Worm (Caenorhabditis elegans) whole organism, late embryonic: ENCODE data around the gene idpb-5.

ENCODE experiments used
- F13H6.1 ChIP-seq: sonication (generic microtip); optimal IDR thresholded peaks from 2 replicates; lab custom pipeline; 2016; ENCODE audit warnings: missing genetic modification characterization, missing compliant biosample characterization
- Y22D7AL.16 ChIP-seq: sonication (generic microtip); optimal IDR thresholded peaks from 2 replicates; lab custom pipeline; 2016; ENCODE audit warnings: missing genetic modification characterization, missing compliant biosample characterization
- ahr-1 ChIP-seq: sonication (generic microtip); optimal IDR thresholded peaks from 2 replicates; lab custom pipeline; 2016; ENCODE audit warnings: missing genetic modification characterization, missing compliant biosample characterization
- ceh-18 ChIP-seq: sonication (generic microtip); optimal IDR thresholded peaks from 2 replicates; lab custom pipeline; 2016; ENCODE audit warnings: missing genetic modification characterization, missing compliant biosample characterization
- ceh-19 ChIP-seq: fragments of 200-800 bp; sonication (Bioruptor generic); optimal IDR thresholded peaks from 2 replicates; lab custom pipeline; 2018; ENCODE audit warnings: mild to moderate bottlenecking, missing genetic modification characterization, missing compliant biosample characterization
- ceh-22 ChIP-seq: sonication (generic microtip); optimal IDR thresholded peaks from 2 replicates; lab custom pipeline; 2017; ENCODE audit warnings: missing biosample characterization, missing genetic modification characterization
- ceh-24 ChIP-seq: sonication (generic microtip); optimal IDR thresholded peaks from 2 replicates; lab custom pipeline; 2016; ENCODE audit warnings: mild to moderate bottlenecking, missing genetic modification characterization, missing compliant biosample characterization
- ceh-30 ChIP-seq: fragments of 150-350 bp; optimal IDR thresholded peaks from 2 replicates; lab custom pipeline; 2014; ENCODE audit warnings: missing biosample characterization, missing genetic modification characterization
- ceh-31 ChIP-seq: sonication (generic microtip); optimal IDR thresholded peaks from 2 replicates; lab custom pipeline; 2016; ENCODE audit warnings: missing genetic modification characterization, missing compliant biosample characterization
- ceh-45 ChIP-seq: fragments of 200-800 bp; sonication (Bioruptor generic); IDR thresholded peaks from 2 replicates; pipeline ENCODE4 v1.3.6; 2022; ENCODE audit warnings: missing genetic modification reagents, missing genetic modification characterization, missing compliant biosample characterization
- ceh-6 ChIP-seq: fragments of 200-800 bp; sonication (Bioruptor generic); optimal IDR thresholded peaks from 2 replicates; lab custom pipeline; 2018; ENCODE audit warnings: mild to moderate bottlenecking, missing genetic modification characterization, missing compliant biosample characterization
- dve-1 ChIP-seq: sonication (generic microtip); optimal IDR thresholded peaks from 2 replicates; lab custom pipeline; 2017; ENCODE audit warnings: antibody characterized with exemption, mild to moderate bottlenecking, missing genetic modification characterization, missing compliant biosample characterization
- elt-2 ChIP-seq: sonication (generic microtip); optimal IDR thresholded peaks from 2 replicates; lab custom pipeline; 2016; ENCODE audit warnings: missing genetic modification reagents, missing genetic modification characterization, missing compliant biosample characterization
- ets-4 ChIP-seq: sonication (generic microtip); optimal IDR thresholded peaks from 2 replicates; lab custom pipeline; 2016; ENCODE audit warnings: missing genetic modification characterization, missing compliant biosample characterization
- eyg-1 ChIP-seq: sonication (generic microtip); optimal IDR thresholded peaks from 2 replicates; lab custom pipeline; 2016; ENCODE audit warnings: missing genotype, missing genetic modification characterization, missing compliant biosample characterization
- fkh-10 ChIP-seq: fragments of 150-350 bp; optimal IDR thresholded peaks from 2 replicates; lab custom pipeline; 2014; ENCODE audit warnings: missing biosample characterization, missing genetic modification reagents, missing genetic modification characterization
- gmeb-2 ChIP-seq: sonication (generic microtip); optimal IDR thresholded peaks from 2 replicates; lab custom pipeline; 2016; ENCODE audit warnings: missing genetic modification characterization, inconsistent platforms, missing compliant biosample characterization
- hlh-15 ChIP-seq: sonication (generic microtip); optimal IDR thresholded peaks from 2 replicates; lab custom pipeline; 2016; ENCODE audit warnings: missing genetic modification characterization, missing compliant biosample characterization
- hlh-6 ChIP-seq: sonication (generic microtip); optimal IDR thresholded peaks from 2 replicates; lab custom pipeline; 2016; ENCODE audit warnings: missing genotype, missing genetic modification characterization, missing compliant biosample characterization
- madf-2 ChIP-seq: sonication (generic microtip); optimal IDR thresholded peaks from 2 replicates; lab custom pipeline; 2017; ENCODE audit warnings: missing genetic modification characterization, missing compliant biosample characterization
- mec-3 ChIP-seq: sonication (generic microtip); optimal IDR thresholded peaks from 2 replicates; lab custom pipeline; 2016; ENCODE audit warnings: borderline replicate concordance, missing genetic modification characterization, missing compliant biosample characterization
- npax-4 ChIP-seq: sonication (generic microtip); optimal IDR thresholded peaks from 2 replicates; lab custom pipeline; 2016; ENCODE audit warnings: missing genetic modification characterization, missing compliant biosample characterization
- pax-1 ChIP-seq: fragments of 150-350 bp; optimal IDR thresholded peaks from 2 replicates; lab custom pipeline; 2014; ENCODE audit warnings: missing biosample characterization, missing genetic modification characterization
- ref-2 ChIP-seq: sonication (generic microtip); optimal IDR thresholded peaks from 2 replicates; lab custom pipeline; 2016; ENCODE audit warnings: missing genetic modification characterization, missing compliant biosample characterization
- rnt-1 ChIP-seq: sonication (generic microtip); optimal IDR thresholded peaks from 2 replicates; lab custom pipeline; 2016; ENCODE audit warnings: missing genetic modification characterization, missing compliant biosample characterization
- sdc-2 ChIP-seq: sonication (generic microtip); optimal IDR thresholded peaks from 2 replicates; lab custom pipeline; 2016; ENCODE audit warnings: missing genotype, missing genetic modification characterization, missing compliant biosample characterization
- sox-2 ChIP-seq: fragments of 200-800 bp; sonication (Bioruptor generic); IDR thresholded peaks from 2 replicates; pipeline ENCODE4 v1.3.6; 2022; ENCODE audit warnings: missing genetic modification reagents, missing genetic modification characterization, missing compliant biosample characterization
- ttx-3 ChIP-seq: sonication (generic microtip); optimal IDR thresholded peaks from 2 replicates; lab custom pipeline; 2016; ENCODE audit warnings: missing genetic modification reagents, missing genetic modification characterization, missing compliant biosample characterization
- unc-42 ChIP-seq: sonication (generic microtip); optimal IDR thresholded peaks from 2 replicates; lab custom pipeline; 2016; ENCODE audit warnings: missing genotype, missing genetic modification characterization, missing compliant biosample characterization
- unc-55 ChIP-seq: sonication (generic microtip); optimal IDR thresholded peaks from 2 replicates; lab custom pipeline; 2017; ENCODE audit warnings: missing biosample characterization, missing genetic modification reagents, missing genetic modification characterization
- unc-86 ChIP-seq: sonication (generic microtip); optimal IDR thresholded peaks from 2 replicates; lab custom pipeline; 2016; ENCODE audit warnings: missing genetic modification characterization, missing compliant biosample characterization
- zip-5 ChIP-seq: sonication (generic microtip); optimal IDR thresholded peaks from 2 replicates; lab custom pipeline; 2016; ENCODE audit warnings: missing genetic modification characterization, missing compliant biosample characterization
- ztf-16 ChIP-seq: sonication (generic microtip); optimal IDR thresholded peaks from 2 replicates; lab custom pipeline; 2017; ENCODE audit warnings: missing genetic modification characterization, missing compliant biosample characterization

The idpb-5 gene

ce11 chrV:11825662-11826061 lies 13.7 kb upstream of the idpb-5 start, which contains the start of gene D2023.4:
Gene D2023.4, minus strand, starts transcription at chrV:11825762.
- no peak for TF ChIP-seq ttx-3 (tag; lab: Kevin White, UChicago)
- no peak for TF ChIP-seq unc-55 (GFP tag; lab: Kevin White, UChicago)

ce11 chrV:11826967-11827366 lies 12.4 kb upstream of the idpb-5 start, which contains the start of the genes mpst-1 and D2023.6:
Gene mpst-1, minus strand, starts transcription at chrV:11827067.
Gene D2023.6, plus strand, starts transcription at chrV:11827354.
- TF ChIP-seq mec-3 (tag; lab: Kevin White, UChicago) (no peak), ceh-24 (tag; lab: Kevin White, UChicago) (no peak), Y22D7AL.16 (no peak), fkh-10 (no peak), ahr-1 (tag; lab: Kevin White, UChicago) (no peak), gmeb-2 (tag; lab: Kevin White, UChicago) (no peak), ref-2 (no peak)

DNA sequence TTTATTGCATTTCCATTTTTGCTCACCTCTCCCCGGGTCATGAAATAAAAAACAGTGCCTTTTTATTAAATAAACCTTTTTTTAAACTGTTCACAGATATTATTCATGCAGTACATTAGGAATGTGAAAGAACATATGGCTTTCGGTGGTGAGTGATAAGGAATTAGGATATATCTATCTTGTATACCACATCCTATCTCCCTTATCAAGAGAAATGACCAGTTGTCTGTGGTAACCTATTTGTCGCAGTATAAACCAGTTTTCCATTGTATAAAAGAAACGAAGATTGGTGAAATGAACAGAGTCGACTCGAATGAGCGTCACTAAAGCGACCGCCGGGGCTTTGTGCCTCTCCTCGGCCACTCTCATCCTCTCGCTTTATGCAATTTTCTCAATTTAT lies 10.0 kb upstream of the idpb-5 start, which contains the start of gene col-158:
col-158 (plus strand) TSS at position 301 of the 400 bp plus-strand sequence.
- TF ChIP-seq ceh-31 (tag; lab: Kevin White, UChicago) (no peak), ets-4 (no peak), ceh-18 (tag; lab: Kevin White, UChicago) (no peak), hlh-6 (tag; lab: Kevin White, UChicago) (no peak), F13H6.1 (tag; lab: Kevin White, UChicago) (no peak), unc-55 (GFP tag; lab: Kevin White, UChicago) (no peak), ceh-19 (GFP tag; lab: Kevin White, UChicago) (no peak), ceh-45 (GFP tag; lab: Robert Waterston, UW) (no peak), sdc-2 (no peak), dve-1 (tag; lab: Kevin White, UChicago) (no peak), ceh-6 (GFP tag; lab: Kevin White, UChicago) (no peak), eyg-1 (no peak)

ce11 chrV:11833319-11833718 lies 6.0 kb upstream of the idpb-5 start, which contains the start of gene pho-8:
Gene pho-8, plus strand, starts transcription at chrV:11833619.
- TF ChIP-seq ets-4 (no peak), pax-1 (no peak), zip-5 (tag; lab: Kevin White, UChicago) (no peak), elt-2 (no peak), madf-2 (tag; lab: Kevin White, UChicago) (no peak), F13H6.1 (tag; lab: Kevin White, UChicago) (no peak), ceh-30 (no peak), ceh-6 (GFP tag; lab: Kevin White, UChicago) (no peak), ceh-31 (tag; lab: Kevin White, UChicago) (no peak), fkh-10 (no peak), ceh-22 (no peak), sox-2 (GFP tag; lab: Robert Waterston, UW) (no peak), ceh-18 (tag; lab: Kevin White, UChicago) (no peak), ztf-16 (tag; lab: Kevin White, UChicago) (no peak), hlh-15 (tag; lab: Kevin White, UChicago) (no peak)

DNA sequence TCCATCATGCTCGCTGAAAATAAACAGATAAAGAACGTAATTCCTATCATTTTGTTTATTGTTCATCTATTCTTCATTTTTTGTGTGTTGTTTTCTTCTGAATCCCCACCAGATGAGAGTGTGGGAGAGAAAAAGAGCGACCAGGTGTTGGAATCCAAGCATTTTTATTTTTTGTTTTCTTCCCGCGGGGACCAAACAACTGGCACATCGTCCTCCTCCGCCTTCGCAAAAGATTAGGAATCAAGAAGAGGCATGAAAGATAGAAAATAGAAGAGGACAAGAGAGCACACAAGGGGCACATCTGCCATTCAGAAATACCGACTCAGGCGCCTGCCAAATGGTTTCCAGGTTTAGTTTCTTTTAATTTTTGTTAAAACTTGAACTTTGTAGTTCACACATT lies 3.2 kb upstream of the idpb-5 start, which contains the start of gene R13H4.2:
R13H4.2 (plus strand) TSS at position 319 of the 400 bp plus-strand sequence.
- TF ChIP-seq ceh-18 (tag; lab: Kevin White, UChicago) (peak; percentile 55), unc-42 (tag; lab: Kevin White, UChicago) (no peak), ahr-1 (tag; lab: Kevin White, UChicago) (no peak)

- TF ChIP-seq ttx-3 (tag; lab: Kevin White, UChicago) (no peak), npax-4 (no peak), unc-86 (no peak), sox-2 (GFP tag; lab: Robert Waterston, UW) (no peak), ceh-18 (tag; lab: Kevin White, UChicago) (no peak), mec-3 (tag; lab: Kevin White, UChicago) (no peak), rnt-1 (tag; lab: Kevin White, UChicago) (no peak)
These were observed 4.5 kb downstream of the idpb-5 start, which contains the start of gene nphp-4 for ce11 chrV:11843678-11844366. Gene nphp-4, minus strand, starts transcription at chrV:11843728.
